Worm (Caenorhabditis elegans): Measurements from ENCODE around the gene skr-17.

- TF ChIP-seq elt-2 (tag; optimal IDR thresholded peaks at IDR 0.05) (no peak), unc-55 (GFP tag; optimal IDR thresholded peaks at IDR 0.05) (no peak), pha-2 (tag; optimal IDR thresholded peaks at IDR 0.05) (no peak), T23F11.4 (GFP tag; optimal IDR thresholded peaks at IDR 0.05) (no peak), pqm-1 (tag; optimal IDR thresholded peaks at IDR 0.05) (no peak), fkh-6 (tag; optimal IDR thresholded peaks at IDR 0.05) (no peak), fkh-10 (GFP tag; optimal IDR thresholded peaks at IDR 0.05) (no peak), gmeb-2 (tag; optimal IDR thresholded peaks at IDR 0.05) (no peak), ceh-18 (tag; optimal IDR thresholded peaks at IDR 0.05) (no peak)
These were observed 30.3 kb downstream of the skr-17 start for ce11 chrII:7813645-7814044.

Data from whole organism, late embryonic.